Worm (Caenorhabditis elegans) whole organism, L4 larva: ENCODE results near the gene srbc-58.

ENCODE experiments used
- R02D3.7 ChIP-seq: fragments of 150-350 bp; sonication (generic microtip); optimal IDR thresholded peaks from 3 replicates; lab custom pipeline; 2014; ENCODE audit warnings: missing biosample characterization, missing genetic modification characterization
- ZK337.2 ChIP-seq: fragments of 200-800 bp; sonication (Bioruptor generic); IDR thresholded peaks from 2 replicates; pipeline ENCODE4 v1.3.6; 2022; ENCODE audit warnings: missing genetic modification reagents, missing genetic modification characterization, missing compliant biosample characterization
- lim-7 ChIP-seq: fragments of 200-800 bp; sonication (Bioruptor generic); IDR thresholded peaks from 2 replicates; pipeline ENCODE4 v1.3.6; 2022; ENCODE audit warnings: missing genetic modification characterization, missing compliant biosample characterization
- nhr-41 ChIP-seq: fragments of 200-800 bp; sonication (Bioruptor generic); IDR thresholded peaks from 2 replicates; pipeline ENCODE4 v1.3.6; 2022; ENCODE audit warnings: missing genetic modification reagents, missing genetic modification characterization, missing compliant biosample characterization
- pha-4 ChIP-seq, 2 experiments: fragments of 150-350 bp in 1 of 2; fragments of 200-800 bp in 1 of 2; sonication (Bioruptor generic) in 1 of 2; IDR thresholded peaks in 1 of 2; optimal IDR thresholded peaks in 1 of 2; 2 replicates each; pipeline versions ENCODE4 v1.3.6 to Lab custom; 2014 to 2022; ENCODE audit warnings: missing genetic modification characterization in 2 of 2, missing genetic modification reagents in 2 of 2, missing biosample characterization in 1 of 2, missing compliant biosample characterization in 1 of 2
- sdz-12 ChIP-seq: fragments of 200-800 bp; sonication (Bioruptor generic); optimal IDR thresholded peaks from 2 replicates; lab custom pipeline; 2018; ENCODE audit warnings: mild to moderate bottlenecking, missing genetic modification characterization, missing compliant biosample characterization
- skn-1 ChIP-seq: fragments of 150-350 bp; optimal IDR thresholded peaks from 2 replicates; lab custom pipeline; 2014; ENCODE audit warnings: missing biosample characterization, missing genetic modification characterization
- spr-1 ChIP-seq: sonication (generic microtip); optimal IDR thresholded peaks from 2 replicates; lab custom pipeline; 2016; ENCODE audit warnings: mild to moderate bottlenecking, missing genetic modification characterization, missing compliant biosample characterization
- unc-62 ChIP-seq, 3 experiments: fragments of 150-350 bp in 1 of 3; sonication (generic microtip); optimal IDR thresholded peaks in 2 of 3; peaks in 1 of 3; 1 replicate in 1 of 3; 2 replicates in 2 of 3; lab custom pipeline; 2014 to 2017; ENCODE audit warnings: missing biosample characterization in 3 of 3, missing genetic modification characterization in 3 of 3, missing genetic modification reagents in 3 of 3, missing genotype in 1 of 3
- zip-2 ChIP-seq: fragments of 150-350 bp; optimal IDR thresholded peaks from 2 replicates; lab custom pipeline; 2014; ENCODE audit warnings: missing biosample characterization, missing genetic modification characterization

DNA sequence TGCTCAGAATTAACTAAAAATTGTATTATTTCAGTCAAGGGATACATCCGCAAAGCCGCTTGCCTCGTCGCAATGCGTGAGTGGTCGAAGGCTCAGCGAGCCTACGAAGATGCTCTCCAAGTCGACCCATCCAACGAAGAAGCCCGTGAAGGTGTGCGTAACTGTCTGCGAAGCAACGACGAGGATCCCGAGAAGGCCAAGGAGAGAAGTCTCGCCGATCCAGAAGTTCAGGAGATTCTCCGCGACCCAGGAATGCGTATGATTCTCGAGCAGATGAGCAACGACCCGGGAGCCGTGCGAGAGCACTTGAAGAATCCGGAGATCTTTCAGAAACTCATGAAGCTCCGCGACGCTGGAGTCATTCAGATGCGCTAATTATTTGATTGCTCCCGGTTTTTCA lies 454 bp upstream of the srbc-58 start:
- TF ChIP-seq ZK337.2 (GFP tag; lab: Robert Waterston, UW) (no peak), pha-4 (GFP tag; IDR thresholded peaks at IDR 0.05; lab: Robert Waterston, UW) (no peak), pha-4 (tag; optimal IDR thresholded peaks at IDR 0.05; lab: Kevin White, UChicago) (no peak), unc-62 (GFP tag; optimal IDR thresholded peaks at IDR 0.05 in 1 of 2; lab: Kevin White, UChicago) (no peak), unc-62 (tag; optimal IDR thresholded peaks at IDR 0.05; lab: Kevin White, UChicago) (no peak), R02D3.7 (tag; lab: Kevin White, UChicago) (no peak), sdz-12 (no peak), skn-1 (tag; lab: Kevin White, UChicago) (no peak), spr-1 (tag; lab: Kevin White, UChicago) (no peak), lim-7 (GFP tag; lab: Robert Waterston, UW) (no peak), zip-2 (tag; lab: Kevin White, UChicago) (no peak), nhr-41 (GFP tag; lab: Robert Waterston, UW) (no peak)
